Worm (Caenorhabditis elegans) whole organism, dauer: Measurements from ENCODE around the gene tiar-2.

ENCODE experiments used
- unc-62 ChIP-seq: sonication (generic microtip); optimal IDR thresholded peaks from 2 replicates; lab custom pipeline; 2017; ENCODE audit warnings: missing biosample characterization, missing genetic modification reagents, missing genetic modification characterization

The tiar-2 gene

ce11 chrII:12806602-12807182 lies 38.2 kb downstream of the tiar-2 start, which contains the start of gene spds-1:
Gene spds-1 (plus strand): TSS chrII:12806899.
- TF ChIP-seq unc-62 (GFP tag; lab: Kevin White, UChicago), result no peak

DNA sequence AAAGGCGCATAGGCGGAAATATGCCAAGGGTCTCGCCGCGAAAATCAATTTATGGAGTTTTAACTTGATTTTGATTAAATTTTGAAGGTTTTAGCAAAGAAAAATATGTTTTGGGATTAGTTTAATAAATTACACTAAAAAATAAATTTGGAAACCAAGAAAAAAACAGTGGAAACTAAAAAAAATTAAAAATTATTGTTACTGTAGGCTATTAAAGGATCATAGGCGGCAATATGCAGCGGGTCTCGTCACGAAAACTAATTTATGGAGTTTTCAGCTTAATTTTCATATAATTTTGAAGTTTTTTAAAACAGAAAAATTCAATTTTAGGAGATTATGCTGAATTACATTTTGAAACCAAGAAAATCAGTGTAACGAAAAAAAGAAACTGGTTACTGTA lies 40.3 kb downstream of the tiar-2 start:
- TF ChIP-seq unc-62 (GFP tag; lab: Kevin White, UChicago), result no peak

- TF ChIP-seq unc-62 (GFP tag; lab: Kevin White, UChicago), result no peak
These were observed 41.2 kb downstream of the tiar-2 start for ce11 chrII:12809725-12810124.

DNA sequence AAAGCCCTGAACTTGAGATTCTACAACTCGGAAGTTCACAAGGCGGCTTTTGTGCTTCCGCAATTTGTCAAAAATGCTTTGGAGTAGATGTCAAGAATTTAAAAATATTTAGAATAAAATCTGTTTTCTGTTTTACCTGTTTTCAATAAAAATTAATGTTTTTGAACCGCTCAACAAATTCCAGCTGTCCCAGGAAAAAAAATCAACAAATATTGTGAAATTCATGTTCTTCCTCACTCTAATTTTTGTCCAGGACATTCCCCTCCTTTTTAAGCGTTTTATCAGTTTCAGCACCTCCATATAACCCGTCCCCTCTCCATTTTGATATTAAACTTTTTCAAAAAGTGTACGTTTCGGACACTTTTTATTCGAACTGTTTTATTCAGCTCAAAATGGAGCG lies 42.2 kb downstream of the tiar-2 start, which contains the start of gene Y46G5A.20:
Gene Y46G5A.20, plus strand, starts transcription at position 301 of the 400 bp plus-strand sequence.
- no peak for TF ChIP-seq unc-62 (GFP tag; lab: Kevin White, UChicago)

DNA sequence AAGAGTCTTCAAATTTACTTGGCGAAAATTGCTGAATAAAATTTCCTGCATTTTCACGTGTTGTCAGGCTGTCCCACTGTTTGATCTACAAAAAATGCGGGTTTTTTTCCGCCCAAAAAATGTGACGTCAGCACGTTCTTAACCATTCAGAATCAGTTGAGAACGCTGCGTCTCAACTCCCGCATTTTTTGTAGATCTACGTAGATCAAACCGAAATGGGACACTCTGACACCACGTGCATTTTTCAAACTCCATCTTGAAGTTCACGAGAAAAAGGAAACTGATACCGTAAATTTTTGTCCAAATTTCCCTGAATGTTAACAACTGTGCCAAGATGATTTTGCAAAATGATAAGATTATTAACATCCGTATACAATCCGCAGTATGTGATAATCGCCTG lies 44.8 kb downstream of the tiar-2 start:
- no peak for TF ChIP-seq unc-62 (GFP tag; lab: Kevin White, UChicago)

DNA sequence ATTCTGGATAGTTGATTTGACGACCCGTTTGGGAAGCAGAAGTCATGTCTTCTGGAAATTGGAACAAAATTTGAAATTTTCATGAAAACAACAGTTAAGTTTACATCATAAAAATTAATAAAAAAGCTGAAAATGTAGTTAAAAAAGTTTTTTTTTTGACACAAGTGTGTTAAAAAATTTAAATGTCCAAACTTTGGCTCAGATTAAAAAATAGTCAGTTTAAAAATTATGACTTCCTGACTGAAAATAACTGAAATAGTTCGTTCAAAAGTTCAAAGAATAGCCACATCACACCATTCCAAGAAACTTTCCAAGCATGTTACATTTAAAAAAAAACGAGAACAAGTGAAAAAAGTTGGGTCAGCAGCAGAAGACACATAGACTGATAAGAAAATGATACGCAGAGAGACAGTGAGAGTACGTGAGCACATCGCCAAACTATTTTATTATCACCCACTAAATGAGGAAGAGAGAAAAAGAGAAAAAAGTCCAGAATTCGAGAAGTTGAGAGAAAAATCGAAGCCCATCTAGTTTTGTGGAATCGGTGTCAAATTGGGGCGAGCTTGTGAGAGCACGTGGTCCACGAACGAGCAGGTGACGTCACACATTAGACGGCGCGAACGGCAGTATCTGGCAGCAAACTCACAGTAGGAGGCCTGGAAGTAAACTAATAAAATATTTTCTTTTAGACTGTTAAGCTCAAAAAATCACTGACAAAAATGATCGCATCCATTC lies 48.1 kb downstream of the tiar-2 start, which contains the start of gene acl-7:
Gene acl-7, minus strand, starts transcription at position 51 of the 735 bp plus-strand sequence.
- no peak for TF ChIP-seq unc-62 (GFP tag; lab: Kevin White, UChicago)

DNA sequence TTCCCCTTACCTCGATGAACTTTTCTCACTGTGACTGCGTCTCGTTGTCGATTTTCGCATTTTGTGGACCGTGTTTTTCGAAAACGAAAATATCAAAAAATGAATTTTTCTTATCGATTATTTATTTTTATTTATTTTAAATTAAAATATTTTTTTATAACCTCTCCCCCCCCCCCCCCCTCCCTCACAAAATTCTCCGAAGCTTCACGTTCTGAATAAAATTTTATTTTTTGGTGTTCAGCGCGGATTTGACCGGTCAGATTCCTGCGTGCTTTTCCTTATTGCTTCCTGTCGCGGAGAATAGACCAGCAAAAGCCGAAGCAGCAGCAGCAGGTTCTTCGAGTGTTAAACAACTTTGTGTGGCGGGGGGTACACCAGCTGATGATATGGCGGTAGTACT lies 50.0 kb downstream of the tiar-2 start, which contains the start of gene Y46G5A.22:
Gene Y46G5A.22, minus strand, starts transcription at position 101 of the 400 bp plus-strand sequence.
- TF ChIP-seq unc-62 (GFP tag; lab: Kevin White, UChicago), result no peak

DNA sequence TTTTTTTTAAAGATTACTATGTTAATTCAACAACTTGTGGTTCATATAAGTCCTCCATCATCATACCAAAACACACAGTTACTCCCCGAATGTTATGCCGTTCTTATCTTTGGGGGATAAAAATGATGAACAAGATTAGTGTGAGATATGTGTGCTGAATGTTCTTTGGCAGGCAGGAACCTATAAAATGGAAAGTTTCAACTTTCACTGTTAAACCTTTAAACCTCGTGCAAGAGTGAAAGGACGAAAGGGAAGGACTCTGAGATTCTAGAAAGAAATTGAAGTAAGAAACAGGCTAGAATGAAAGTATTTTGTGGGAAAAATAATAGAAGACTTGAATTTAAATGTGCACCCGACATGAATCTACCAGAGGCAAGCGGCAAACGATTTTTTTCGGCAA lies 51.5 kb downstream of the tiar-2 start:
- no peak for TF ChIP-seq unc-62 (GFP tag; lab: Kevin White, UChicago)

DNA sequence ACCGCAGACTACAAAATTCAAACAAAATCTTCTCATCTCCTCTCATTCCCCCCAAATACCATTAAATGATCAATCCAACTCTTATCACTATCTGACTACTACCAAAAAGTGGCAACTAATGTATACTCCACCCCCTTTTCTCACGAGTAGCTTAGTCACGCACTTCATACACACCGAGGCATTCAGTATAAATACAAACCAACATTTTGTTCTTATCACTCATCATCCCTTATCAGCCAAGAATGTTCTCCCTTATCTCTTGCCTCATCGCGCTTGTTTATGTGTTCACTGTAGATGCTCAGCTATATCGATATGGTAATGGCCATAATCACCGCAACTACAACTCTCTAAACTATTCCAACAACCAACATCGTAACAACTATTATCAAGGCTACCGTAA lies 55.0 kb downstream of the tiar-2 start, which contains the start of gene Y46G5A.36:
Gene Y46G5A.36, plus strand, starts transcription at position 243 of the 400 bp plus-strand sequence.
- no peak for TF ChIP-seq unc-62 (GFP tag; lab: Kevin White, UChicago)
